Fruit fly (Drosophila melanogaster) whole organism, embryonic: ENCODE results near the gene asun.

ENCODE experiments used
- ATbp ChIP-seq: fragments of 200-800 bp; sonication (Bioruptor generic); optimal IDR thresholded peaks from 2 replicates; lab custom pipeline; 2017; ENCODE audit warnings: missing biosample characterization, mild to moderate bottlenecking, missing genetic modification characterization, missing genetic modification reagents
- Adf1 ChIP-seq: fragments of 200-800 bp; sonication (Bioruptor generic); IDR thresholded peaks from 2 replicates; pipeline ENCODE4 v1.3.6; 2022; ENCODE audit warnings: missing biosample characterization, missing genetic modification characterization
- Awh ChIP-seq: fragments of 200-800 bp; sonication (Bioruptor generic); IDR thresholded peaks from 2 replicates; pipeline ENCODE4, ENCODE4 v1.3.6; 2022; ENCODE audit warnings: missing biosample characterization, missing genetic modification characterization
- B-H2 ChIP-seq: fragments of 200-800 bp; sonication (Bioruptor generic); optimal IDR thresholded peaks from 2 replicates; lab custom pipeline; 2018; ENCODE audit warnings: missing biosample characterization, mild to moderate bottlenecking, missing genetic modification characterization
- Bteb2 ChIP-seq: fragments of 200-800 bp; sonication (Bioruptor generic); optimal IDR thresholded peaks from 2 replicates; lab custom pipeline; 2016; ENCODE audit warnings: missing biosample characterization, missing genetic modification characterization
- CG1024 ChIP-seq: fragments of 200-800 bp; sonication (Bioruptor generic); IDR thresholded peaks from 2 replicates; pipeline ENCODE4 v1.3.6; 2022; ENCODE audit warnings: missing biosample characterization, missing genetic modification characterization
- CG10959 ChIP-seq: fragments of 200-800 bp; sonication (Bioruptor generic); IDR thresholded peaks from 2 replicates; pipeline ENCODE4 v1.3.6; 2022; ENCODE audit warnings: missing biosample characterization, missing genetic modification characterization
- CG17802 ChIP-seq: fragments of 200-800 bp; sonication (Bioruptor generic); optimal IDR thresholded peaks from 2 replicates; lab custom pipeline; 2018; ENCODE audit warnings: missing biosample characterization, mild to moderate bottlenecking, missing genetic modification characterization, moderate library complexity
- CG18262 ChIP-seq: fragments of 200-800 bp; optimal IDR thresholded peaks from 3 replicates; lab custom pipeline; 2019; ENCODE audit warnings: missing biosample characterization, mild to moderate bottlenecking, missing genetic modification characterization, moderate library complexity
- CG2712 ChIP-seq: fragments of 200-800 bp; optimal IDR thresholded peaks from 3 replicates; lab custom pipeline; 2019; ENCODE audit warnings: missing biosample characterization, mild to moderate bottlenecking, missing genetic modification characterization, moderate library complexity
- CG2889 ChIP-seq: fragments of 200-800 bp; sonication (Bioruptor generic); IDR thresholded peaks from 3 replicates; pipeline ENCODE4 v1.3.6; 2022; ENCODE audit warnings: missing biosample characterization, missing genetic modification characterization
- CG34224 ChIP-seq: fragments of 200-800 bp; sonication (Bioruptor generic); IDR thresholded peaks from 3 replicates; pipeline ENCODE4 v1.3.6; 2022; ENCODE audit warnings: missing biosample characterization, missing genetic modification characterization; ENCODE audit not compliant: partially characterized antibody
- CG3995 ChIP-seq: fragments of 200-800 bp; sonication (Bioruptor generic); optimal IDR thresholded peaks from 3 replicates; lab custom pipeline; 2016; ENCODE audit warnings: missing biosample characterization, missing genetic modification characterization
- CG4404 ChIP-seq: fragments of 200-800 bp; sonication (Bioruptor generic); IDR thresholded peaks from 2 replicates; pipeline ENCODE4 v1.3.6; 2022; ENCODE audit warnings: missing biosample characterization, missing genetic modification characterization
- CG4617 ChIP-seq: fragments of 200-800 bp; sonication (Bioruptor generic); optimal IDR thresholded peaks from 3 replicates; lab custom pipeline; 2016; ENCODE audit warnings: missing biosample characterization, missing genetic modification characterization, borderline replicate concordance
- CG4730 ChIP-seq: fragments of 200-800 bp; sonication (Bioruptor generic); IDR thresholded peaks from 2 replicates; pipeline ENCODE4 v1.3.6; 2022; ENCODE audit warnings: missing biosample characterization, missing genetic modification characterization
- CG5180 ChIP-seq: fragments of 200-800 bp; sonication (Bioruptor generic); optimal IDR thresholded peaks from 3 replicates; lab custom pipeline; 2017; ENCODE audit warnings: missing biosample characterization, missing genetic modification characterization, mild to moderate bottlenecking, moderate library complexity, missing genetic modification reagents
- CG6765 ChIP-seq: fragments of 200-800 bp; sonication (Bioruptor generic); optimal IDR thresholded peaks from 3 replicates; lab custom pipeline; 2017; ENCODE audit warnings: missing biosample characterization, mild to moderate bottlenecking, missing genetic modification characterization
- CG8089 ChIP-seq: fragments of 200-800 bp; sonication (Bioruptor generic); optimal IDR thresholded peaks from 3 replicates; lab custom pipeline; 2016; ENCODE audit warnings: missing biosample characterization, missing genetic modification characterization
- CG9437 ChIP-seq: fragments of 200-800 bp; sonication (Bioruptor generic); optimal IDR thresholded peaks from 2 replicates; lab custom pipeline; 2018; ENCODE audit warnings: missing biosample characterization, mild to moderate bottlenecking, missing genetic modification characterization
- Dp ChIP-seq: fragments of 200-800 bp; sonication (Bioruptor generic); optimal IDR thresholded peaks from 2 replicates; lab custom pipeline; 2018; ENCODE audit warnings: missing biosample characterization, mild to moderate bottlenecking, missing genetic modification characterization, moderate library complexity
- Elba2 ChIP-seq: fragments of 200-800 bp; sonication (Bioruptor generic); optimal IDR thresholded peaks from 3 replicates; lab custom pipeline; 2016; ENCODE audit warnings: missing biosample characterization, missing genetic modification characterization
- HLHmδ ChIP-seq: fragments of 200-800 bp; sonication (Bioruptor generic); optimal IDR thresholded peaks from 2 replicates; lab custom pipeline; 2018; ENCODE audit warnings: missing biosample characterization, mild to moderate bottlenecking, missing genetic modification characterization, moderate library complexity
- Hr3 ChIP-seq: fragments of 200-800 bp; sonication (Bioruptor generic); optimal IDR thresholded peaks from 3 replicates; lab custom pipeline; 2016; ENCODE audit warnings: missing biosample characterization, missing genetic modification characterization
- Mrtf ChIP-seq: fragments of 200-800 bp; sonication (Bioruptor generic); IDR thresholded peaks from 3 replicates; pipeline ENCODE4 v1.3.6; 2022; ENCODE audit warnings: missing biosample characterization, missing genetic modification characterization
- Usf ChIP-seq: fragments of 200-800 bp; sonication (Bioruptor generic); optimal IDR thresholded peaks from 2 replicates; lab custom pipeline; 2017; ENCODE audit warnings: missing genotype, missing biosample characterization, missing genetic modification characterization
- az2 ChIP-seq: fragments of 200-800 bp; sonication (Bioruptor generic); optimal IDR thresholded peaks from 3 replicates; lab custom pipeline; 2016; ENCODE audit warnings: missing biosample characterization, missing genetic modification characterization
- bcd ChIP-seq: fragments of 200-800 bp; sonication (Bioruptor generic); optimal IDR thresholded peaks from 2 replicates; lab custom pipeline; 2017; ENCODE audit warnings: missing biosample characterization, mild to moderate bottlenecking, missing genetic modification characterization
- caup ChIP-seq: fragments of 200-800 bp; sonication (Bioruptor generic); optimal IDR thresholded peaks from 3 replicates; lab custom pipeline; 2017; ENCODE audit warnings: missing biosample characterization, mild to moderate bottlenecking, missing genetic modification characterization, moderate library complexity; ENCODE audit not compliant: severe bottlenecking
- cg ChIP-seq: fragments of 200-800 bp; sonication (Bioruptor generic); optimal IDR thresholded peaks from 3 replicates; lab custom pipeline; 2019; ENCODE audit warnings: missing biosample characterization, mild to moderate bottlenecking, missing genetic modification characterization, moderate library complexity
- chn ChIP-seq: fragments of 200-800 bp; sonication (Bioruptor generic); optimal IDR thresholded peaks from 2 replicates; lab custom pipeline; 2016; ENCODE audit warnings: missing biosample characterization, missing genetic modification characterization
- ci ChIP-seq: fragments of 200-800 bp; sonication (Bioruptor generic); IDR thresholded peaks from 3 replicates; pipeline ENCODE4 v1.3.6; 2022; ENCODE audit warnings: missing biosample characterization, missing genetic modification characterization
- dan ChIP-seq: fragments of 200-800 bp; sonication (Bioruptor generic); IDR thresholded peaks from 2 replicates; pipeline ENCODE4 v1.3.6; 2022; ENCODE audit warnings: missing biosample characterization, missing genetic modification characterization
- emc ChIP-seq: fragments of 200-800 bp; sonication (Bioruptor generic); optimal IDR thresholded peaks from 2 replicates; lab custom pipeline; 2016; ENCODE audit warnings: missing biosample characterization, missing genetic modification characterization
- fd64A ChIP-seq: fragments of 200-800 bp; sonication (Bioruptor generic); optimal IDR thresholded peaks from 3 replicates; lab custom pipeline; 2018; ENCODE audit warnings: missing biosample characterization, mild to moderate bottlenecking, missing genetic modification characterization
- gcm2 ChIP-seq: fragments of 200-800 bp; sonication (Bioruptor generic); optimal IDR thresholded peaks from 2 replicates; lab custom pipeline; 2016; ENCODE audit warnings: missing biosample characterization, missing genetic modification characterization
- hbn ChIP-seq: fragments of 200-800 bp; sonication (Bioruptor generic); IDR thresholded peaks from 2 replicates; pipeline ENCODE4 v1.3.6; 2022; ENCODE audit warnings: missing biosample characterization, missing genetic modification characterization; ENCODE audit not compliant: partially characterized antibody
- inv ChIP-seq: fragments of 200-800 bp; sonication (Bioruptor generic); IDR thresholded peaks from 2 replicates; pipeline ENCODE4 v1.3.6; 2022; ENCODE audit warnings: missing biosample characterization, missing genetic modification characterization; ENCODE audit not compliant: partially characterized antibody
- jumu ChIP-seq: fragments of 200-800 bp; sonication (Bioruptor generic); optimal IDR thresholded peaks from 3 replicates; lab custom pipeline; 2016; ENCODE audit warnings: missing biosample characterization, missing genetic modification characterization
- luna ChIP-seq: fragments of 200-800 bp; sonication (Bioruptor generic); optimal IDR thresholded peaks from 2 replicates; lab custom pipeline; 2016; ENCODE audit warnings: missing biosample characterization, missing genetic modification characterization
- oc ChIP-seq: fragments of 200-800 bp; sonication (Bioruptor generic); optimal IDR thresholded peaks from 2 replicates; lab custom pipeline; 2018; ENCODE audit warnings: missing biosample characterization, mild to moderate bottlenecking, missing genetic modification characterization, moderate library complexity
- pita ChIP-seq: fragments of 200-800 bp; sonication (Bioruptor generic); optimal IDR thresholded peaks from 2 replicates; lab custom pipeline; 2017; ENCODE audit warnings: missing biosample characterization, mild to moderate bottlenecking, missing genetic modification characterization
- pnt ChIP-seq: fragments of 200-800 bp; sonication (Bioruptor generic); optimal IDR thresholded peaks from 3 replicates; lab custom pipeline; 2016; ENCODE audit warnings: missing biosample characterization, missing genetic modification characterization
- row ChIP-seq: fragments of 200-800 bp; sonication (Bioruptor generic); IDR thresholded peaks from 3 replicates; pipeline ENCODE4 v1.3.6; 2022; ENCODE audit warnings: missing biosample characterization, missing genetic modification characterization
- salm ChIP-seq: fragments of 200-800 bp; sonication (Bioruptor generic); optimal IDR thresholded peaks from 2 replicates; lab custom pipeline; 2018; ENCODE audit warnings: missing biosample characterization, mild to moderate bottlenecking, missing genetic modification characterization
- slp2 ChIP-seq: fragments of 200-800 bp; sonication (Bioruptor generic); optimal IDR thresholded peaks from 2 replicates; lab custom pipeline; 2016; ENCODE audit warnings: missing biosample characterization, missing genetic modification characterization
- stwl ChIP-seq: fragments of 200-800 bp; sonication (Bioruptor generic); optimal IDR thresholded peaks from 3 replicates; lab custom pipeline; 2018; ENCODE audit warnings: missing biosample characterization, mild to moderate bottlenecking, missing genetic modification characterization, moderate library complexity
- usp ChIP-seq: fragments of >200 bp; optimal IDR thresholded peaks from 2 replicates; lab custom pipeline; 2017; ENCODE audit warnings: missing biosample characterization, missing genetic modification characterization
- vfl ChIP-seq: fragments of 200-800 bp; sonication (Bioruptor generic); optimal IDR thresholded peaks from 2 replicates; lab custom pipeline; 2016; ENCODE audit warnings: missing biosample characterization, missing genetic modification characterization
- zen2 ChIP-seq: fragments of 200-800 bp; sonication (Bioruptor generic); IDR thresholded peaks from 3 replicates; pipeline ENCODE4 v1.3.6; 2022; ENCODE audit warnings: missing biosample characterization, missing genetic modification characterization; ENCODE audit not compliant: partially characterized antibody

The asun gene

DNA sequence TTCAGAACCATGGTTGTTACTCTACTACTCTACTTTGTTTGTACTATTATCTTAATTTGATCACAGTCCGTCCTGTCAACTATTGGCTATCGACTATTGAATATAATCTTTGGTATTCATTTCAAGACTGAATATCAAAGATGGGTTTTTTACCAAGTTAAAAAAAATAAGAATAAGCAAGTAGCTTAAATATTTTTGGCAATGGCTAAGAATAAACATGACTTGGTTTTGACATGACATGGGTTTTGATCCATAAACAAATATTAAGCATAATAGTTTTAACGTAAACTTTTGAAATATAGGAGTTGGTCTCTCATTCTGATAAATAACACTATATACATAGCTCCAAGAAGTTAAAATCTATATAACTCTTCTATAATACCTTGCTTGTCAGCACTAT, 22.2 kb upstream of the asun start (continued):
- TF ChIP-seq Usf (GFP tag; lab: Kevin White, UChicago) (peak; percentile 31), inv (GFP tag; lab: Robert Waterston, UW) (no peak), pnt (GFP tag; lab: Kevin White, UChicago) (no peak), HLHmδ (GFP tag; lab: Kevin White, UChicago) (no peak), jumu (no peak), Adf1 (GFP tag; lab: Robert Waterston, UW) (no peak), CG6765 (GFP tag; lab: Kevin White, UChicago) (no peak), Elba2 (GFP tag; lab: Kevin White, UChicago) (no peak), pita (GFP tag; lab: Kevin White, UChicago) (no peak), chn (no peak), B-H2 (GFP tag; lab: Kevin White, UChicago) (no peak), CG9437 (peak; percentile 68)

DNA sequence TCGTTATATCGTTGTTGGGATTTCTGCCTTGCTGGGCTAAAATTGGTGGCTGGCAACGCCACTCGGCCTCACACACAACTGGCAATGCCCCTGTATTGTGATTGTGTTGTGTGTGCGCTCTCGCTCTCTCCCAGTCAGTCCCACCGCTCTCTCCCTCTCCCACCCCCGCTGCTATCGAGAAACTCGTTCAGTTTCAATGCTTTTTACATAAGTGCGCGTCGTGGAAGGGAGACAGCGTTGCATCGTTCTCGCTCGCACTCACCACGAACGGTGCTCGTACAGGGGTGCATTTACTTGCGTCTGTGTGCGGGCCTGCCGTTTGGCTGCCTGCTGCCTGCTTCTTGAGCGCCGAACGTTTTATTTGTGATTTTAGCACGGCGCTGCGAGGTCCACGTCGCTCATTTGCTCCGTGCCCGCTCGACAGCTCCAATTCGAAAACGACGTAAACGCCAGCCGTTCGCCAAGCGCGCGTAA, 21.6 kb upstream of the asun start:
- TF ChIP-seq CG17802 (no peak), az2 (GFP tag; lab: Kevin White, UChicago) (no peak), caup (GFP tag; lab: Kevin White, UChicago) (peak; percentile 4), HLHmδ (GFP tag; lab: Kevin White, UChicago) (peak; percentile 55), CG34224 (GFP tag; lab: Robert Waterston, UW) (no peak), CG2889 (GFP tag; lab: Robert Waterston, UW) (no peak), bcd (GFP tag; lab: Kevin White, UChicago) (peak; percentile 30), luna (GFP tag; lab: Kevin White, UChicago) (no peak), CG3995 (GFP tag; lab: Kevin White, UChicago) (no peak), stwl (tag; lab: Kevin White, UChicago) (no peak), vfl (GFP tag; lab: Kevin White, UChicago) (no peak), CG8089 (GFP tag; lab: Kevin White, UChicago) (no peak), slp2 (GFP tag; lab: Kevin White, UChicago) (no peak), dan (no peak), ci (GFP tag; lab: Robert Waterston, UW) (no peak), ATbp (no peak), oc (peak; percentile 84), emc (GFP tag; lab: Kevin White, UChicago) (no peak), Hr3 (GFP tag; lab: Kevin White, UChicago) (no peak), CG4730 (GFP tag; lab: Robert Waterston, UW) (no peak), hbn (GFP tag; lab: Robert Waterston, UW) (no peak), Bteb2 (GFP tag; lab: Kevin White, UChicago) (no peak), CG2712 (peak; percentile 28), usp (GFP tag; lab: Kevin White, UChicago) (no peak), cg (GFP tag; lab: Kevin White, UChicago) (peak; percentile 100), CG4404 (GFP tag; lab: Robert Waterston, UW) (no peak), CG5180 (peak; percentile 95), Awh (no peak), salm (peak; percentile 5), fd64A (GFP tag; lab: Kevin White, UChicago) (peak; percentile 33), CG4617 (no peak), gcm2 (no peak), Mrtf (GFP tag; lab: Robert Waterston, UW) (no peak), chn (peak; percentile 68), CG18262 (tag; lab: Kevin White, UChicago) (peak; percentile 40), row (GFP tag; lab: Robert Waterston, UW) (no peak), CG10959 (GFP tag; lab: Robert Waterston, UW) (no peak), CG1024 (no peak), Elba2 (GFP tag; lab: Kevin White, UChicago) (no peak), Dp (GFP tag; lab: Kevin White, UChicago) (peak; percentile 49), zen2 (GFP tag; lab: Robert Waterston, UW) (no peak)
